Fruit fly (Drosophila melanogaster) whole organism, wandering third instar larva: ENCODE data around the gene Atet.

Experiments used
- CrebA ChIP-seq: fragments of 200-800 bp; sonication (Bioruptor generic); optimal IDR thresholded peaks from 2 replicates; lab custom pipeline; 2016; ENCODE audit warnings: missing biosample characterization, mild to moderate bottlenecking, missing genetic modification characterization, borderline replicate concordance
- Hr83 ChIP-seq: fragments of 200-300 bp; sonication (Bioruptor generic); optimal IDR thresholded peaks from 2 replicates; lab custom pipeline; 2016; ENCODE audit warnings: missing biosample characterization, mild to moderate bottlenecking, missing genetic modification characterization, moderate library complexity; ENCODE audit not compliant: poor library complexity, severe bottlenecking
- h ChIP-seq: fragments of 200-800 bp; sonication (Bioruptor generic); optimal IDR thresholded peaks from 3 replicates; lab custom pipeline; 2016; ENCODE audit warnings: missing biosample characterization, mild to moderate bottlenecking, missing genetic modification characterization
- lola ChIP-seq: fragments of >200 bp; optimal IDR thresholded peaks from 2 replicates; lab custom pipeline; 2017; ENCODE audit warnings: missing biosample characterization, missing genetic modification characterization
- tai ChIP-seq: sonication (Bioruptor generic); optimal IDR thresholded peaks from 2 replicates; lab custom pipeline; 2016; ENCODE audit warnings: missing biosample characterization, missing genetic modification characterization

DNA sequence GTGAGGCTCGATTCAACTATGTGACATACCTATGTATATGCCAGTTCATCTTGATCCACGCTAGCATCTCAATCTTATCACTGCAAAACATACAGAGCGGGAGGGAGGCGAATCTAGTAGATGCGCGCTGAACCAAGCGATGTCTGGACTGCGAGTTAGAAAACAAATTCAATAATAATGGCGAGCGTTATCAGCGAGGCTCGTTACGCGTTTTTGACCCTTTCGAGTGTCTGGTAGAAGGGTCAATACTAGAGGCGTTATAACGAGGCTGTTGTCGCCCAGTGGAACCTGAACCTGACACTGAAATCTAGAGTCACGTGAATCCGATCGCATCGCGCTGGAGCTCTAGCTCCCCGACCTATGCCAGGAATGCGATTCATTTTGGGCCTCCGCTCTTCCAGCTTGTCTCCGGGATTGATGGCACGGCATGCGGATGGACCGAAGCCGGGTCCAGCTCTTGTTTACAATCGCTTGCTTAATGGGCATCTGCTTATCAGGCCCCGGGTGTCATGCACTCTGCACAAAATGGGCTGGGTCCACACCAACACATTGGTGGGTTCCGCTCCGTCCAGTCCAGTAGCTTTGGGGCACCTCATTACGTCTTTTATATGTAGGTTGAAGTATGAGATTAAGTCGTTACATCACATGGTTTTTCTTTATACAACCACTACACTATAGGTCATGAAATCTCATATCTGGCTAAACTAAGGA is 55.8 kb downstream of the Atet start:
- no peak for TF ChIP-seq h (GFP tag; lab: Kevin White, UChicago)
- TF ChIP-seq tai (GFP tag; lab: Kevin White, UChicago), result no peak
- no peak for TF ChIP-seq lola (GFP tag; lab: Kevin White, UChicago)
- TF ChIP-seq Hr83 (GFP tag; lab: Kevin White, UChicago), result no peak
- no peak for TF ChIP-seq CrebA
